Fruit fly (Drosophila melanogaster) whole organism, embryonic: Measurements from ENCODE around the gene Pcmt.

Experiments
- CG17359 ChIP-seq: fragments of 200-800 bp; sonication (Bioruptor generic); optimal IDR thresholded peaks from 3 replicates; lab custom pipeline; 2018; ENCODE audit warnings: missing biosample characterization, mild to moderate bottlenecking, missing genetic modification characterization, moderate library complexity
- CG18599 ChIP-seq: fragments of 200-800 bp; sonication (Bioruptor generic); optimal IDR thresholded peaks from 3 replicates; lab custom pipeline; 2017; ENCODE audit warnings: missing biosample characterization, missing genetic modification characterization, mild to moderate bottlenecking, moderate library complexity, missing genetic modification reagents
- CG34224 ChIP-seq: fragments of 200-800 bp; sonication (Bioruptor generic); IDR thresholded peaks from 3 replicates; pipeline ENCODE4 v1.3.6; 2022; ENCODE audit warnings: missing biosample characterization, missing genetic modification characterization; ENCODE audit not compliant: partially characterized antibody
- CG4282 ChIP-seq: fragments of 200-800 bp; sonication (Bioruptor generic); optimal IDR thresholded peaks from 2 replicates; lab custom pipeline; 2016; ENCODE audit warnings: missing biosample characterization, missing genetic modification characterization
- GATAe ChIP-seq: fragments of 200-800 bp; sonication (Bioruptor generic); conservative IDR thresholded peaks from 2 replicates; pipeline ENCODE4 v1.3.6; 2022; ENCODE audit warnings: missing biosample characterization, missing genetic modification characterization
- HmgZ ChIP-seq: fragments of 200-800 bp; sonication (Bioruptor generic); optimal IDR thresholded peaks from 2 replicates; lab custom pipeline; 2018; ENCODE audit warnings: missing biosample characterization, mild to moderate bottlenecking, missing genetic modification characterization
- Opbp ChIP-seq: fragments of 200-800 bp; sonication (Bioruptor generic); IDR thresholded peaks from 3 replicates; pipeline ENCODE4 v1.3.6; 2022; ENCODE audit warnings: missing biosample characterization, missing genetic modification characterization; ENCODE audit not compliant: partially characterized antibody
- cwo ChIP-seq: fragments of 200-800 bp; sonication (Bioruptor generic); optimal IDR thresholded peaks from 3 replicates; lab custom pipeline; 2017; ENCODE audit warnings: missing biosample characterization, missing genetic modification characterization, mild to moderate bottlenecking, moderate library complexity, missing genetic modification reagents
- mam ChIP-seq: fragments of 200-800 bp; sonication (Bioruptor generic); optimal IDR thresholded peaks from 3 replicates; lab custom pipeline; 2016; ENCODE audit warnings: missing biosample characterization, missing genetic modification characterization
- so ChIP-seq: fragments of 200-800 bp; sonication (Bioruptor generic); IDR thresholded peaks from 3 replicates; pipeline ENCODE4 v1.3.6; 2022; ENCODE audit warnings: missing biosample characterization, missing genetic modification characterization
- wdn ChIP-seq: fragments of 200-800 bp; sonication (Bioruptor generic); IDR thresholded peaks from 2 replicates; pipeline ENCODE4 v1.3.6; 2022; ENCODE audit warnings: missing biosample characterization, missing genetic modification characterization

- peak; percentile 68 for TF ChIP-seq HmgZ (tag; lab: Kevin White, UChicago)
- TF ChIP-seq CG4282 (GFP tag; lab: Kevin White, UChicago), result peak; percentile 15
- TF ChIP-seq CG18599, result no peak
- no peak for TF ChIP-seq cwo (GFP tag; lab: Kevin White, UChicago)
- 0 out of 2 replicates have a peak, but pooled peaks have one; percentile 5 for TF ChIP-seq wdn (GFP tag; lab: Robert Waterston, UW)
- no peak for TF ChIP-seq GATAe (GFP tag; lab: Robert Waterston, UW)
- no peak for TF ChIP-seq CG17359 (tag; lab: Kevin White, UChicago)
- peak; percentile 70 for TF ChIP-seq mam (GFP tag; lab: Kevin White, UChicago)
- TF ChIP-seq CG34224 (GFP tag; lab: Robert Waterston, UW), result peak; percentile 80
- TF ChIP-seq so (GFP tag; lab: Robert Waterston, UW), result no peak
- TF ChIP-seq Opbp, result peak; percentile 94
Observed at dm6 chr3R:5587863-5588519, 33.9 kb upstream of the Pcmt start, which contains the start of gene CG2926.
